Worm (Caenorhabditis elegans) whole organism, L4 larva: ENCODE measurements around the gene inx-7.

ENCODE experiments used
- F49E8.2 ChIP-seq: sonication (generic microtip); optimal IDR thresholded peaks from 2 replicates; lab custom pipeline; 2016; ENCODE audit warnings: missing compliant biosample characterization, mild to moderate bottlenecking, missing genetic modification characterization, borderline replicate concordance
- T26A8.4 ChIP-seq: fragments of 200-800 bp; sonication (Bioruptor generic); IDR thresholded peaks from 2 replicates; pipeline ENCODE4 v1.3.6; 2022; ENCODE audit warnings: missing genetic modification characterization, missing compliant biosample characterization
- Y5F2A.4 ChIP-seq: fragments of 200-800 bp; sonication (Bioruptor generic); optimal IDR thresholded peaks from 2 replicates; lab custom pipeline; 2018; ENCODE audit warnings: mild to moderate bottlenecking, missing genetic modification characterization, missing compliant biosample characterization
- ZK337.2 ChIP-seq: fragments of 200-800 bp; sonication (Bioruptor generic); IDR thresholded peaks from 2 replicates; pipeline ENCODE4 v1.3.6; 2022; ENCODE audit warnings: missing genetic modification reagents, missing genetic modification characterization, missing compliant biosample characterization
- aha-1 ChIP-seq: fragments of 150-350 bp; peaks from one replicate; lab custom pipeline; 2014; ENCODE audit warnings: missing biosample characterization, missing genetic modification characterization
- aly-2 ChIP-seq: sonication (generic microtip); optimal IDR thresholded peaks from 2 replicates; lab custom pipeline; 2018; ENCODE audit warnings: missing biosample characterization, missing genetic modification characterization
- ama-1 ChIP-seq: fragments of 150-350 bp; optimal IDR thresholded peaks from 2 replicates; lab custom pipeline; 2014; ENCODE audit warnings: inconsistent platforms, mixed read lengths
- ceh-20 ChIP-seq: fragments of 200-800 bp; sonication (Bioruptor generic); IDR thresholded peaks from 2 replicates; pipeline ENCODE4 v1.3.6; 2022; ENCODE audit warnings: missing genetic modification reagents, missing genetic modification characterization, missing compliant biosample characterization
- ceh-28 ChIP-seq: fragments of 150-350 bp; optimal IDR thresholded peaks from 2 replicates; lab custom pipeline; 2014; ENCODE audit warnings: missing biosample characterization, missing genetic modification reagents, missing genetic modification characterization
- daf-16 ChIP-seq, 3 experiments: sonication (generic microtip); optimal IDR thresholded peaks; 2 replicates each; lab custom pipeline; 2016 to 2017; ENCODE audit warnings: missing genetic modification characterization in 3 of 3, missing genetic modification reagents in 3 of 3, mild to moderate bottlenecking in 2 of 3, missing compliant biosample characterization in 2 of 3, missing biosample characterization in 1 of 3, moderate library complexity in 1 of 3
- daf-19 ChIP-seq: fragments of 200-800 bp; sonication (Bioruptor generic); conservative IDR thresholded peaks from 2 replicates; pipeline ENCODE4 v1.3.6; 2022; ENCODE audit warnings: missing genetic modification characterization, missing compliant biosample characterization
- daf-8 ChIP-seq: fragments of 200-800 bp; sonication (Bioruptor generic); IDR thresholded peaks from 2 replicates; pipeline ENCODE4 v1.3.6; 2022; ENCODE audit warnings: missing genetic modification characterization, missing compliant biosample characterization
- dmd-6 ChIP-seq: fragments of 200-800 bp; sonication (Bioruptor generic); IDR thresholded peaks from 2 replicates; pipeline ENCODE4 v1.3.6; 2022; ENCODE audit warnings: missing genetic modification reagents, missing genetic modification characterization, missing compliant biosample characterization
- dpl-1 ChIP-seq: fragments of 150-350 bp; optimal IDR thresholded peaks from 2 replicates; lab custom pipeline; 2014; ENCODE audit warnings: missing biosample characterization, missing genetic modification reagents, missing genetic modification characterization
- duxl-1 ChIP-seq: sonication (generic microtip); optimal IDR thresholded peaks from 2 replicates; lab custom pipeline; 2016; ENCODE audit warnings: mild to moderate bottlenecking, missing genetic modification characterization, moderate library complexity, missing compliant biosample characterization; ENCODE audit not compliant: poor library complexity
- dve-1 ChIP-seq: sonication (generic microtip); optimal IDR thresholded peaks from 2 replicates; lab custom pipeline; 2017; ENCODE audit warnings: antibody characterized with exemption, mild to moderate bottlenecking, missing genetic modification characterization, missing compliant biosample characterization; ENCODE audit not compliant: insufficient read depth
- egl-27 ChIP-seq: sonication (generic microtip); optimal IDR thresholded peaks from 3 replicates; lab custom pipeline; 2017; ENCODE audit warnings: missing biosample characterization, missing genetic modification reagents, missing genetic modification characterization
- fkh-10 ChIP-seq: fragments of 150-350 bp; optimal IDR thresholded peaks from 2 replicates; lab custom pipeline; 2014; ENCODE audit warnings: missing biosample characterization, missing genetic modification reagents, missing genetic modification characterization
- hif-1 ChIP-seq, 2 experiments: sonication (generic microtip); optimal IDR thresholded peaks; 2 replicates each; lab custom pipeline; 2016 to 2017; ENCODE audit warnings: missing compliant biosample characterization in 2 of 2, missing genetic modification characterization in 2 of 2, missing genetic modification reagents in 2 of 2, missing genotype in 2 of 2, mild to moderate bottlenecking in 1 of 2
- hlh-11 ChIP-seq: fragments of 200-800 bp; sonication (Bioruptor generic); optimal IDR thresholded peaks from 2 replicates; lab custom pipeline; 2018; ENCODE audit warnings: mild to moderate bottlenecking, missing genetic modification characterization, missing compliant biosample characterization
- hlh-30 ChIP-seq: sonication (generic microtip); optimal IDR thresholded peaks from 2 replicates; lab custom pipeline; 2017; ENCODE audit warnings: antibody characterized with exemption, mild to moderate bottlenecking, missing genetic modification characterization, missing compliant biosample characterization; ENCODE audit not compliant: insufficient read depth
- lin-13 ChIP-seq: fragments of 150-350 bp; optimal IDR thresholded peaks from 2 replicates; lab custom pipeline; 2014; ENCODE audit warnings: missing biosample characterization, missing genetic modification reagents, missing genetic modification characterization
- lsy-2 ChIP-seq, 2 experiments: fragments of 150-350 bp in 1 of 2; sonication (generic microtip) in 1 of 2; optimal IDR thresholded peaks; 2 replicates each; lab custom pipeline; 2014 to 2017; ENCODE audit warnings: missing biosample characterization in 2 of 2, missing genetic modification characterization in 2 of 2
- mdl-1 ChIP-seq, 2 experiments: fragments of 150-350 bp in 1 of 2; sonication (generic microtip) in 1 of 2; optimal IDR thresholded peaks; 2 replicates each; lab custom pipeline; 2014 to 2017; ENCODE audit warnings: missing biosample characterization in 2 of 2, missing genetic modification characterization in 2 of 2
- mes-2 ChIP-seq: sonication (generic microtip); optimal IDR thresholded peaks from 2 replicates; lab custom pipeline; 2016; ENCODE audit warnings: missing genotype, mild to moderate bottlenecking, missing genetic modification characterization, missing compliant biosample characterization; ENCODE audit not compliant: poor library complexity, severe bottlenecking
- mxl-2 ChIP-seq: fragments of 200-800 bp; sonication (Bioruptor generic); conservative IDR thresholded peaks from 2 replicates; pipeline ENCODE4 v1.3.6; 2022; ENCODE audit warnings: missing genetic modification reagents, missing genetic modification characterization, missing compliant biosample characterization
- nhr-10 ChIP-seq: fragments of 150-350 bp; optimal IDR thresholded peaks from 2 replicates; lab custom pipeline; 2014; ENCODE audit warnings: missing biosample characterization, missing genetic modification characterization
- nhr-28 ChIP-seq: fragments of 150-350 bp; optimal IDR thresholded peaks from 2 replicates; lab custom pipeline; 2014; ENCODE audit warnings: missing biosample characterization, missing genetic modification characterization
- nhr-41 ChIP-seq: fragments of 200-800 bp; sonication (Bioruptor generic); IDR thresholded peaks from 2 replicates; pipeline ENCODE4 v1.3.6; 2022; ENCODE audit warnings: missing genetic modification reagents, missing genetic modification characterization, missing compliant biosample characterization
- nhr-42 ChIP-seq: fragments of 200-800 bp; sonication (Bioruptor generic); IDR thresholded peaks from 2 replicates; pipeline ENCODE4 v1.3.6; 2022; ENCODE audit warnings: missing genetic modification characterization, missing compliant biosample characterization
- nhr-76 ChIP-seq: fragments of 150-350 bp; optimal IDR thresholded peaks from 2 replicates; lab custom pipeline; 2014; ENCODE audit warnings: missing biosample characterization, missing genetic modification characterization
- php-3 ChIP-seq: fragments of 200-800 bp; sonication (Bioruptor generic); IDR thresholded peaks from 2 replicates; pipeline ENCODE4 v1.3.6; 2022; ENCODE audit warnings: missing genetic modification reagents, missing genetic modification characterization, missing compliant biosample characterization
- saeg-2 ChIP-seq: fragments of 200-800 bp; sonication (Bioruptor generic); IDR thresholded peaks from 2 replicates; pipeline ENCODE4 v1.3.6; 2022; ENCODE audit warnings: missing genetic modification reagents, missing genetic modification characterization, missing compliant biosample characterization
- snpc-1.2 ChIP-seq: fragments of 200-800 bp; sonication (Bioruptor generic); IDR thresholded peaks from 2 replicates; pipeline ENCODE4 v1.3.6; 2022; ENCODE audit warnings: missing genetic modification reagents, missing genetic modification characterization, missing compliant biosample characterization
- spr-3 ChIP-seq: fragments of 200-800 bp; sonication (Bioruptor generic); optimal IDR thresholded peaks from 2 replicates; lab custom pipeline; 2018; ENCODE audit warnings: mild to moderate bottlenecking, missing genetic modification characterization, missing compliant biosample characterization
- tag-97 ChIP-seq: fragments of 200-800 bp; sonication (Bioruptor generic); IDR thresholded peaks from 2 replicates; pipeline ENCODE4 v1.3.6; 2022; ENCODE audit warnings: missing genetic modification characterization, missing compliant biosample characterization
- unc-62 ChIP-seq, 3 experiments: fragments of 150-350 bp in 1 of 3; sonication (generic microtip); optimal IDR thresholded peaks in 2 of 3; peaks in 1 of 3; 1 replicate in 1 of 3; 2 replicates in 2 of 3; lab custom pipeline; 2014 to 2017; ENCODE audit warnings: missing biosample characterization in 3 of 3, missing genetic modification characterization in 3 of 3, missing genetic modification reagents in 3 of 3, missing genotype in 1 of 3
- ztf-11 ChIP-seq: fragments of 150-350 bp; optimal IDR thresholded peaks from 2 replicates; lab custom pipeline; 2014; ENCODE audit warnings: missing biosample characterization, missing genetic modification characterization

The inx-7 gene

DNA sequence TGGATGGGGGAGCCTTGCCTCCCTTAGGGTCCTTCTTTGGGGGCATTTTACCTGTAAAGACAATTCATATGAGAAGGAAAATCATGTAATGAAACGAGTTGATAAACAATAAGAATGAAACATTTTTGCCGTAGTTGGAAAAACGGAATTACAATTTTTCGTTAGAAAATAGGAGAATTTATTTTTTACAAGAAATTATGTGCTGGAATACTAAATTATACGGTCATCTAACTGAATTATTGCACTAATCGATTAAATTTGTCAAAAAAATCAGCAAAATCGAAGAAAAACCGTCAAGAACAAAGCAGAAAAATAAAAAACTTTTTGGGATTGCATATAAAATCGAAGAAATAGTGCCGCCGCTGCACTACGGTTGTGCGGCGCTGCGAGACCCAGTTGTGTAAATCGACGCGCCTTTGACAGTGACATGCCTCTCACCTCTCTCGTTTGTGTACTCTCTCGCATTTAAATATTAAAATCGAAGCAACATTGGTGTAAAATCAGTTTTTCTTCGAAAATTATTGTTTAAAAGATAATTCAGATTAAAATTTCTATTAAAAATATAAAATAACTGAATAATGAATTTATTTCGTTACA, 1.2 kb upstream of the inx-7 start, which contains the start of gene rps-25 (continued):
- TF ChIP-seq hlh-11 (no peak), duxl-1 (no peak), nhr-10 (tag; lab: Kevin White, UChicago) (no peak), ama-1 (lab: Kevin White, UChicago) (no peak), saeg-2 (no peak), ceh-28 (tag; lab: Kevin White, UChicago) (no peak), Y5F2A.4 (GFP tag; lab: Kevin White, UChicago) (no peak), daf-8 (GFP tag; lab: Robert Waterston, UW) (no peak), spr-3 (GFP tag; lab: Kevin White, UChicago) (no peak), snpc-1.2 (GFP tag; lab: Robert Waterston, UW) (peak; percentile 91), mxl-2 (GFP tag; lab: Robert Waterston, UW) (no peak), hif-1 (tag; optimal IDR thresholded peaks at IDR 0.05; lab: Kevin White, UChicago) (peak in 1 of 2 experiments; percentile 25), dve-1 (peak; percentile 57), mes-2 (tag; lab: Kevin White, UChicago) (peak; percentile 76), nhr-28 (tag; lab: Kevin White, UChicago) (peak; percentile 44), daf-16 (GFP tag; optimal IDR thresholded peaks at IDR 0.05; lab: Kevin White, UChicago) (no peak), daf-16 (tag; optimal IDR thresholded peaks at IDR 0.05; lab: Kevin White, UChicago) (peak; percentile 40), nhr-41 (GFP tag; lab: Robert Waterston, UW) (no peak), nhr-42 (no peak), ZK337.2 (GFP tag; lab: Robert Waterston, UW) (no peak), daf-19 (GFP tag; lab: Robert Waterston, UW) (no peak), aha-1 (peak; percentile 8), T26A8.4 (GFP tag; lab: Robert Waterston, UW) (no peak), aly-2 (tag; lab: Kevin White, UChicago) (no peak), tag-97 (GFP tag; lab: Robert Waterston, UW) (no peak), hlh-30 (tag; lab: Kevin White, UChicago) (peak; percentile 52), dpl-1 (peak; percentile 52), fkh-10 (GFP tag; lab: Kevin White, UChicago) (peak; percentile 10), ztf-11 (tag; lab: Kevin White, UChicago) (no peak), dmd-6 (GFP tag; lab: Robert Waterston, UW) (no peak), ceh-20 (GFP tag; lab: Robert Waterston, UW) (no peak)
- TF ChIP-seq, all 104 proteins: peak for 20

DNA sequence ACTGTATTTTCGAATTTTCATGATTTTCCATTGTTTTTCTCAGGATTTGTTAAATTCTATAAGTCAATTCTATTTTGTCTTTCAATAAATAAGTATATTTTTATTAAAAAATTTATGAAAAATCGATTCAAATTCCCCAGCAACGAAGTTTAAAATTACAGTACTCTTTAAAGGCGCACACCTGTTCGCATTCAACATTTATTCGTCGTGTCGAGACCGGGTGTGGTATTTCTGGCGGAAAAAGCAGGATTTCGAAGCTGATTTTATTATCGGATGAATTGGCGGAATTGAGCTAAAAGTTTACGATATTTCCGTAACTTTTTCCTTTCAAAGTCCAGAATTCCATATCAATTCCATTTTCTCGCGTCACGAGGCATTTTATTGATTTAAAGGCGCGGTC, 983 bp downstream of the inx-7 start:
- TF ChIP-seq snpc-1.2 (GFP tag; lab: Robert Waterston, UW): peak; percentile 55; the same call in 1 of the 2 replicates
- no peak for TF ChIP-seq ceh-28 (tag; lab: Kevin White, UChicago)
- TF ChIP-seq, all 104 proteins: peak for 1

DNA sequence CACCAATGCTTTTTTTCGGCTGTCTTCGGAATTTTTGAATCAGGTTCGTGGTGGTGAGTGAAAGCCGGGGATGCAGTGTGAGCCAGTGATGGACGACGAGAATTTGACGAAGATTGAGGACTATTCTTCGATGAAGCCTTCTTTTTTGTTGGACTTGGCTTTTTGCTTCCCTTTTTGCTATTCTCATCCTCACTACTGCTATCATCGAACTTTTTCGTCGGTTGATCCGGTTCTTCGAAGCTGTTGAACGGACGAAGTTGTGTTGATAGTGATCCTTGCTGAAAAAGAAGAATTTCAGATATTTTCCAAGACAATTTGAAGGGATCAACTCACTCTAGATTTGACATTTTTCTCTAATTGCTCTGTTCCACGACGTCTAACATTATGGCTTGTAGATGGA, 2.3 kb downstream of the inx-7 start:
- TF ChIP-seq lsy-2 (tag; optimal IDR thresholded peaks at IDR 0.05; lab: Kevin White, UChicago): no peak
- TF ChIP-seq lin-13 (GFP tag; lab: Kevin White, UChicago): no peak
- TF ChIP-seq unc-62 (GFP tag; optimal IDR thresholded peaks at IDR 0.05 in 1 of 2; lab: Kevin White, UChicago): peak in 1 of 2 experiments; percentile 90
- TF ChIP-seq unc-62 (tag; optimal IDR thresholded peaks at IDR 0.05; lab: Kevin White, UChicago): no peak
- peak; percentile 96 for TF ChIP-seq aha-1
- TF ChIP-seq mdl-1 (tag; optimal IDR thresholded peaks at IDR 0.05; lab: Kevin White, UChicago): no peak
- TF ChIP-seq F49E8.2 (tag; lab: Kevin White, UChicago): no peak
- TF ChIP-seq ceh-20 (GFP tag; lab: Robert Waterston, UW): no peak
- no peak for TF ChIP-seq php-3
- TF ChIP-seq egl-27 (tag; lab: Kevin White, UChicago): no peak
- no peak for TF ChIP-seq nhr-76 (tag; lab: Kevin White, UChicago)
- no peak for TF ChIP-seq daf-16 (GFP tag; optimal IDR thresholded peaks at IDR 0.05; lab: Kevin White, UChicago)
- no peak for TF ChIP-seq daf-16 (tag; optimal IDR thresholded peaks at IDR 0.05; lab: Kevin White, UChicago)
